Fruit fly (Drosophila melanogaster): Measurements from ENCODE around the gene Cyp4e3.
A peak's percentile ranks its signal among the peaks of the same experiment; 100 is the strongest.

Cyp4e3 gene

DNA sequence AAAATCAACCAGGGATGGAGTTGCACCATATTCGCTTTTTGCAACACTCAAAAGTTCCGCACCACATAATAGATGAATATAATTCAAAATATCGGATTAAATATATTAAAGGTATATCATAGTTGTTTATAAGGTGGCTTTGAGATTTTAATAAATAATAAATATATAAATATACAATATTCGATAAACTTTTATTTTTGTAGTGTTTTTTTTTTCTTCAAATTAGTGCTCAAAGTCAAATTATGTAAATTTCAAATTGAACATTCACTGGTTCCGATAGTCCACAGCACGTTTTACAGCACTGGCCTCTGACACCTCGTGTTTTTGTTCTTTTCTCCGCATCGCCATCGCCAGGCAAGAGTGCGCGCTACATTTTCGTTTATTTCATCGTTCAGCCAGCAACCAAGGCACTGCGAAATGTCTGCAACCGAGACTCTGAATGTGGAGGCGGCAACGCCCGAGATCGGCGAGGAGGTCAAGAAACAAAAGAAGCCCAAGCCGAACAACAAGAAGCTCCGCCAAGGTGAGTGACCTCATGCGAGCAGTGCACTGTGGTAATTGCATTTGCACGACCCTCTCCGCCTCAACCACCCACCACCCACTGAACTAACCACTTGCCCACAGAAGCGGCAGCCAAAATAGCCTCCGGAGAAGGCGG, 13.5 kb upstream of the Cyp4e3 start, which contains the start of the genes Taf11 and und (continued):
- peak; percentile 13 for TF ChIP-seq caup (GFP tag; optimal IDR thresholded peaks at IDR 0.05; ENCODE audit: severe bottlenecking)
- TF ChIP-seq gcm2 (GFP tag; optimal IDR thresholded peaks at IDR 0.05): no peak
- no peak for TF ChIP-seq HLH3B (GFP tag; IDR thresholded peaks at IDR 0.05)
- TF ChIP-seq fd96Cb (tag; optimal IDR thresholded peaks at IDR 0.05): no peak
- peak; percentile 15 for TF ChIP-seq dmrt11E (tag; optimal IDR thresholded peaks at IDR 0.05)
- TF ChIP-seq ewg (GFP tag; optimal IDR thresholded peaks at IDR 0.05): peak; percentile 20
- TF ChIP-seq hkb (optimal IDR thresholded peaks at IDR 0.05): peak; percentile 19
- TF ChIP-seq hkb (GFP tag; IDR thresholded peaks at IDR 0.05): no peak
- TF ChIP-seq knrl (GFP tag; IDR thresholded peaks at IDR 0.05; ENCODE audit: partially characterized antibody): peak; percentile 86
- peak; percentile 71 for TF ChIP-seq CG2678 (tag; optimal IDR thresholded peaks at IDR 0.05)
- TF ChIP-seq sr (GFP tag; IDR thresholded peaks at IDR 0.05): no peak
- TF ChIP-seq Sin3A (optimal IDR thresholded peaks at IDR 0.05): peak; percentile 19
- TF ChIP-seq inv (GFP tag; IDR thresholded peaks at IDR 0.05; ENCODE audit: partially characterized antibody): peak; percentile 77
- no peak for TF ChIP-seq Dip3 (GFP tag; optimal IDR thresholded peaks at IDR 0.05)
- peak; percentile 18 for TF ChIP-seq CG5245 (GFP tag; optimal IDR thresholded peaks at IDR 0.05)
- peak; percentile 7 for TF ChIP-seq CG17385 (GFP tag; optimal IDR thresholded peaks at IDR 0.05)
- TF ChIP-seq CG3726 (GFP tag; IDR thresholded peaks at IDR 0.05): no peak
- peak; percentile 30; the same call in 1 of the 2 replicates for TF ChIP-seq klu (GFP tag; IDR thresholded peaks at IDR 0.05)
- no peak for TF ChIP-seq Nf-YB (GFP tag; optimal IDR thresholded peaks at IDR 0.05)
- peak; percentile 75 for TF ChIP-seq CG13287 (GFP tag; IDR thresholded peaks at IDR 0.05; ENCODE audit: partially characterized antibody)
- TF ChIP-seq BtbVII (GFP tag; optimal IDR thresholded peaks at IDR 0.05): peak; percentile 33
- TF ChIP-seq CG9817 (tag; optimal IDR thresholded peaks at IDR 0.05): peak; percentile 35
- TF ChIP-seq CG4328 (GFP tag; optimal IDR thresholded peaks at IDR 0.05): peak; percentile 17
- TF ChIP-seq CG11504 (tag; optimal IDR thresholded peaks at IDR 0.05): no peak
- no peak for TF ChIP-seq CG14014 (GFP tag; IDR thresholded peaks at IDR 0.05)
- peak; percentile 20; the same call in 1 of the 2 replicates for TF ChIP-seq lmd (GFP tag; IDR thresholded peaks at IDR 0.05)
- TF ChIP-seq CG14860 (GFP tag; IDR thresholded peaks at IDR 0.05; ENCODE audit: partially characterized antibody): peak; percentile 48; the same call in 1 of the 3 replicates
- TF ChIP-seq fru (optimal IDR thresholded peaks at IDR 0.05): no peak
- TF ChIP-seq Max (GFP tag; optimal IDR thresholded peaks at IDR 0.05): peak; percentile 81
- no peak for TF ChIP-seq toy (GFP tag; IDR thresholded peaks at IDR 0.05)
- TF ChIP-seq CG13775 (GFP tag; optimal IDR thresholded peaks at IDR 0.05): peak; percentile 100
- peak; percentile 33; the same call in 1 of the 2 replicates for TF ChIP-seq CG4404 (GFP tag; IDR thresholded peaks at IDR 0.05)
- TF ChIP-seq HmgD (GFP tag; optimal IDR thresholded peaks at IDR 0.05): no peak
- no peak for TF ChIP-seq Asciz (GFP tag; optimal IDR thresholded peaks at IDR 0.05)
- TF ChIP-seq pfk (GFP tag; optimal IDR thresholded peaks at IDR 0.05): no peak
- no peak for TF ChIP-seq CG13894 (tag; optimal IDR thresholded peaks at IDR 0.05)
- no peak; the same call in 1 of the 2 replicates for TF ChIP-seq ranshi (GFP tag; IDR thresholded peaks at IDR 0.05)
- TF ChIP-seq Fer3 (tag; optimal IDR thresholded peaks at IDR 0.05): no peak
- no peak for TF ChIP-seq Sox102F (GFP tag; optimal IDR thresholded peaks at IDR 0.05)
- TF ChIP-seq CG7271 (tag; optimal IDR thresholded peaks at IDR 0.05): no peak
- TF ChIP-seq CG11093 (GFP tag; IDR thresholded peaks at IDR 0.05): no peak
- TF ChIP-seq insv (GFP tag; optimal IDR thresholded peaks at IDR 0.05): no peak
- peak; percentile 7 for TF ChIP-seq CG33557 (GFP tag; optimal IDR thresholded peaks at IDR 0.05)
- 0 out of 2 replicates have a peak, but pooled peaks have one; percentile 34 for TF ChIP-seq CG42726 (GFP tag; IDR thresholded peaks at IDR 0.05; ENCODE audit: partially characterized antibody)
- no peak for TF ChIP-seq zfh1 (GFP tag; IDR thresholded peaks at IDR 0.05)
- TF ChIP-seq CG12155 (GFP tag; optimal IDR thresholded peaks at IDR 0.05): peak; percentile 42
- TF ChIP-seq unc-4 (GFP tag; IDR thresholded peaks at IDR 0.05; ENCODE audit: partially characterized antibody): peak; percentile 75
- no peak for TF ChIP-seq CG17568 (GFP tag; optimal IDR thresholded peaks at IDR 0.05)
- TF ChIP-seq CG10543 (GFP tag; optimal IDR thresholded peaks at IDR 0.05): peak; percentile 25

All from whole organism, embryonic.